Worm (Caenorhabditis elegans) whole organism, L1 larva: Measurements from ENCODE around the gene srh-234.
A peak's percentile ranks its signal among the peaks of the same experiment; 100 is the strongest.

Experiments used
- efl-1 ChIP-seq, 4 experiments: fragments of 150-350 bp; optimal IDR thresholded peaks in 3 of 4; peaks in 1 of 4; 1 replicate in 1 of 4; 2 replicates in 3 of 4; lab custom pipeline; 2014; ENCODE audit warnings: missing biosample characterization in 2 of 4, missing genetic modification characterization in 2 of 4, missing genetic modification reagents in 2 of 4
- lir-3 ChIP-seq: sonication (generic microtip); optimal IDR thresholded peaks from 2 replicates; lab custom pipeline; 2016; ENCODE audit warnings: mild to moderate bottlenecking, missing genetic modification characterization, moderate library complexity, missing compliant biosample characterization; ENCODE audit not compliant: poor library complexity
- nhr-77 ChIP-seq: fragments of 150-350 bp; optimal IDR thresholded peaks from 2 replicates; lab custom pipeline; 2014; ENCODE audit warnings: missing biosample characterization, missing genetic modification characterization

ce11 chrV:7686189-7686588, 34.5 kb upstream of the srh-234 start, which contains the start of the genes nhr-94 and nhr-152:
- TF ChIP-seq nhr-77 (no peak), lir-3 (tag; lab: Kevin White, UChicago) (no peak), efl-1 (optimal IDR thresholded peaks at IDR 0.05; lab: Kevin White, UChicago) (no peak), efl-1 (GFP tag; optimal IDR thresholded peaks at IDR 0.05 in 1 of 2; lab: Kevin White, UChicago) (peak in 1 of 2 experiments; percentile 60)
